Fruit fly (Drosophila melanogaster) whole organism, embryonic: Measurements from ENCODE around the gene CG4914.

Experiments used
- Ada2b ChIP-seq: fragments of 200-800 bp; sonication (Bioruptor generic); IDR thresholded peaks from 2 replicates; pipeline ENCODE4 v1.3.6; 2022; ENCODE audit warnings: missing biosample characterization, missing genetic modification characterization
- C15 ChIP-seq: fragments of 200-800 bp; sonication (Bioruptor generic); IDR thresholded peaks from 3 replicates; pipeline ENCODE4 v1.3.6; 2022; ENCODE audit warnings: missing biosample characterization, missing genetic modification characterization
- CG10543 ChIP-seq: fragments of 200-800 bp; sonication (Bioruptor generic); optimal IDR thresholded peaks from 3 replicates; lab custom pipeline; 2017; ENCODE audit warnings: missing biosample characterization, mild to moderate bottlenecking, missing genetic modification characterization, moderate library complexity
- CG11398 ChIP-seq: fragments of 200-800 bp; sonication (Bioruptor generic); optimal IDR thresholded peaks from 2 replicates; lab custom pipeline; 2016; ENCODE audit warnings: missing biosample characterization, missing genetic modification characterization
- CG12071 ChIP-seq: fragments of 200-800 bp; sonication (Bioruptor generic); optimal IDR thresholded peaks from 3 replicates; lab custom pipeline; 2018; ENCODE audit warnings: missing biosample characterization, mild to moderate bottlenecking, missing genetic modification characterization
- CG12391 ChIP-seq: fragments of 200-800 bp; sonication (Bioruptor generic); optimal IDR thresholded peaks from 3 replicates; lab custom pipeline; 2018; ENCODE audit warnings: missing biosample characterization, mild to moderate bottlenecking, missing genetic modification characterization, moderate library complexity
- CG12659 ChIP-seq: fragments of 200-800 bp; sonication (Bioruptor generic); optimal IDR thresholded peaks from 3 replicates; lab custom pipeline; 2017; ENCODE audit warnings: mild to moderate bottlenecking, missing biosample characterization, missing genetic modification reagents, missing genetic modification characterization
- CG12769 ChIP-seq: fragments of 200-800 bp; sonication (Bioruptor generic); optimal IDR thresholded peaks from 2 replicates; lab custom pipeline; 2019; ENCODE audit warnings: missing biosample characterization, mild to moderate bottlenecking, missing genetic modification characterization, moderate library complexity
- CG13894 ChIP-seq: fragments of 200-800 bp; sonication (Bioruptor generic); optimal IDR thresholded peaks from 3 replicates; lab custom pipeline; 2018; ENCODE audit warnings: missing biosample characterization, mild to moderate bottlenecking, missing genetic modification characterization, moderate library complexity
- CG15269 ChIP-seq: fragments of 200-800 bp; sonication (Bioruptor generic); optimal IDR thresholded peaks from 2 replicates; lab custom pipeline; 2018; ENCODE audit warnings: missing biosample characterization, mild to moderate bottlenecking, missing genetic modification characterization, moderate library complexity
- CG17186 ChIP-seq: fragments of 200-800 bp; sonication (Bioruptor generic); optimal IDR thresholded peaks from 3 replicates; lab custom pipeline; 2017; ENCODE audit warnings: missing biosample characterization, missing genetic modification reagents, missing genetic modification characterization
- CG17359 ChIP-seq: fragments of 200-800 bp; sonication (Bioruptor generic); optimal IDR thresholded peaks from 3 replicates; lab custom pipeline; 2018; ENCODE audit warnings: missing biosample characterization, mild to moderate bottlenecking, missing genetic modification characterization, moderate library complexity
- CG18599 ChIP-seq: fragments of 200-800 bp; sonication (Bioruptor generic); optimal IDR thresholded peaks from 3 replicates; lab custom pipeline; 2017; ENCODE audit warnings: missing biosample characterization, missing genetic modification characterization, mild to moderate bottlenecking, moderate library complexity, missing genetic modification reagents
- CG2120 ChIP-seq: fragments of 200-800 bp; sonication (Bioruptor generic); optimal IDR thresholded peaks from 3 replicates; lab custom pipeline; 2016; ENCODE audit warnings: missing biosample characterization, missing genetic modification characterization
- CG2875 ChIP-seq: fragments of 200-800 bp; sonication (Bioruptor generic); optimal IDR thresholded peaks from 2 replicates; lab custom pipeline; 2017; ENCODE audit warnings: missing biosample characterization, mild to moderate bottlenecking, missing genetic modification characterization, missing genetic modification reagents
- CG31224 ChIP-seq: fragments of 200-800 bp; sonication (Bioruptor generic); IDR thresholded peaks from 2 replicates; pipeline ENCODE4 v1.3.6; 2022; ENCODE audit warnings: missing biosample characterization, missing genetic modification characterization
- CG33213 ChIP-seq: fragments of 200-800 bp; sonication (Bioruptor generic); optimal IDR thresholded peaks from 3 replicates; lab custom pipeline; 2016; ENCODE audit warnings: missing biosample characterization, missing genetic modification characterization
- CG34224 ChIP-seq: fragments of 200-800 bp; sonication (Bioruptor generic); IDR thresholded peaks from 3 replicates; pipeline ENCODE4 v1.3.6; 2022; ENCODE audit warnings: missing biosample characterization, missing genetic modification characterization; ENCODE audit not compliant: partially characterized antibody
- CG7839 ChIP-seq: fragments of 200-800 bp; sonication (Bioruptor generic); optimal IDR thresholded peaks from 3 replicates; lab custom pipeline; 2018; ENCODE audit warnings: missing biosample characterization, mild to moderate bottlenecking, missing genetic modification characterization, moderate library complexity
- CG7987 ChIP-seq: fragments of 200-800 bp; sonication (Bioruptor generic); optimal IDR thresholded peaks from 2 replicates; lab custom pipeline; 2018; ENCODE audit warnings: missing biosample characterization, mild to moderate bottlenecking, missing genetic modification characterization, moderate library complexity
- CG9437 ChIP-seq: fragments of 200-800 bp; sonication (Bioruptor generic); optimal IDR thresholded peaks from 2 replicates; lab custom pipeline; 2018; ENCODE audit warnings: missing biosample characterization, mild to moderate bottlenecking, missing genetic modification characterization
- D19B ChIP-seq: fragments of 200-800 bp; sonication (Bioruptor generic); optimal IDR thresholded peaks from 2 replicates; lab custom pipeline; 2017; ENCODE audit warnings: missing biosample characterization, mild to moderate bottlenecking, missing genetic modification characterization
- Dbx ChIP-seq: fragments of 200-800 bp; sonication (Bioruptor generic); IDR thresholded peaks from 3 replicates; pipeline ENCODE4 v1.3.6; 2022; ENCODE audit warnings: missing biosample characterization, missing genetic modification characterization
- Dp ChIP-seq: fragments of 200-800 bp; sonication (Bioruptor generic); optimal IDR thresholded peaks from 2 replicates; lab custom pipeline; 2018; ENCODE audit warnings: missing biosample characterization, mild to moderate bottlenecking, missing genetic modification characterization, moderate library complexity
- Gsc ChIP-seq: fragments of 200-800 bp; sonication (Bioruptor generic); IDR thresholded peaks from 2 replicates; pipeline ENCODE4 v1.3.6; 2022; ENCODE audit warnings: missing biosample characterization, missing genetic modification characterization
- HLH3B ChIP-seq: fragments of 200-800 bp; sonication (Bioruptor generic); IDR thresholded peaks from 2 replicates; pipeline ENCODE4 v1.3.6; 2022; ENCODE audit warnings: missing biosample characterization, missing genetic modification characterization
- Nf-YC ChIP-seq: fragments of 200-800 bp; optimal IDR thresholded peaks from 3 replicates; lab custom pipeline; 2019; ENCODE audit warnings: missing biosample characterization, mild to moderate bottlenecking, missing genetic modification characterization, moderate library complexity
- NfI ChIP-seq: fragments of 200-800 bp; sonication (Bioruptor generic); optimal IDR thresholded peaks from 3 replicates; lab custom pipeline; 2018; ENCODE audit warnings: missing biosample characterization, mild to moderate bottlenecking, missing genetic modification characterization, moderate library complexity
- Ptx1 ChIP-seq: fragments of 200-800 bp; sonication (Bioruptor generic); IDR thresholded peaks from 2 replicates; pipeline ENCODE4 v1.3.6; 2022; ENCODE audit warnings: missing biosample characterization, missing genetic modification characterization
- Sox102F ChIP-seq: fragments of 200-800 bp; sonication (Bioruptor generic); optimal IDR thresholded peaks from 2 replicates; lab custom pipeline; 2018; ENCODE audit warnings: missing biosample characterization, mild to moderate bottlenecking, missing genetic modification characterization, moderate library complexity
- Sry-δ ChIP-seq: fragments of 200-800 bp; sonication (Bioruptor generic); optimal IDR thresholded peaks from 2 replicates; lab custom pipeline; 2016; ENCODE audit warnings: missing biosample characterization, missing genetic modification characterization
- Trl ChIP-seq, 3 experiments: fragments of >200 bp in 2 of 3; fragments of 200-800 bp in 1 of 3; sonication (Bioruptor generic) in 1 of 3; optimal IDR thresholded peaks; 2 replicates in 1 of 3; 3 replicates in 2 of 3; lab custom pipeline; 2016 to 2017; ENCODE audit warnings: missing biosample characterization in 1 of 3, missing genetic modification characterization in 1 of 3
- ab ChIP-seq: fragments of 200-800 bp; sonication (Bioruptor generic); optimal IDR thresholded peaks from 2 replicates; lab custom pipeline; 2016; ENCODE audit warnings: missing biosample characterization, missing genetic modification characterization
- ato ChIP-seq: fragments of 200-800 bp; sonication (Bioruptor generic); IDR thresholded peaks from 2 replicates; pipeline ENCODE4 v1.3.6; 2022; ENCODE audit warnings: missing biosample characterization, missing genetic modification characterization; ENCODE audit not compliant: partially characterized antibody
- bbx ChIP-seq: fragments of 200-800 bp; sonication (Bioruptor generic); IDR thresholded peaks from 2 replicates; pipeline ENCODE4 v1.3.6; 2022; ENCODE audit warnings: missing biosample characterization, missing genetic modification characterization; ENCODE audit not compliant: partially characterized antibody
- dimm ChIP-seq: fragments of 200-800 bp; sonication (Bioruptor generic); IDR thresholded peaks from 2 replicates; pipeline ENCODE4 v1.3.6; 2022; ENCODE audit warnings: missing biosample characterization, missing genetic modification characterization
- ken ChIP-seq: fragments of 200-800 bp; sonication (Bioruptor generic); IDR thresholded peaks from 3 replicates; pipeline ENCODE4 v1.3.6; 2022; ENCODE audit warnings: missing biosample characterization, missing genetic modification characterization
- klu ChIP-seq: fragments of 200-800 bp; sonication (Bioruptor generic); IDR thresholded peaks from 2 replicates; pipeline ENCODE4 v1.3.6; 2022; ENCODE audit warnings: missing biosample characterization, missing genetic modification characterization
- mirr ChIP-seq: fragments of 200-800 bp; sonication (Bioruptor generic); optimal IDR thresholded peaks from 3 replicates; lab custom pipeline; 2018; ENCODE audit warnings: missing biosample characterization, mild to moderate bottlenecking, missing genetic modification characterization
- nom ChIP-seq: fragments of 200-800 bp; sonication (Bioruptor generic); optimal IDR thresholded peaks from 2 replicates; lab custom pipeline; 2017; ENCODE audit warnings: missing biosample characterization, missing genetic modification characterization, mild to moderate bottlenecking, moderate library complexity, missing genetic modification reagents
- oc ChIP-seq: fragments of 200-800 bp; sonication (Bioruptor generic); optimal IDR thresholded peaks from 2 replicates; lab custom pipeline; 2018; ENCODE audit warnings: missing biosample characterization, mild to moderate bottlenecking, missing genetic modification characterization, moderate library complexity
- prd ChIP-seq, 3 experiments: fragments of >200 bp in 2 of 3; fragments of 200-800 bp in 1 of 3; sonication (Bioruptor generic) in 1 of 3; optimal IDR thresholded peaks in 2 of 3; IDR thresholded peaks in 1 of 3; 2 replicates in 2 of 3; 3 replicates in 1 of 3; pipeline versions ENCODE4 v1.3.6 to Lab custom; 2017 to 2022; ENCODE audit warnings: missing biosample characterization in 1 of 3, missing genetic modification characterization in 1 of 3
- sd ChIP-seq: fragments of 200-800 bp; sonication (Bioruptor generic); optimal IDR thresholded peaks from 3 replicates; lab custom pipeline; 2018; ENCODE audit warnings: missing biosample characterization, mild to moderate bottlenecking, missing genetic modification characterization, moderate library complexity
- sima ChIP-seq: fragments of 200-800 bp; sonication (Bioruptor generic); optimal IDR thresholded peaks from 2 replicates; lab custom pipeline; 2016; ENCODE audit warnings: missing biosample characterization, missing genetic modification characterization
- sisA ChIP-seq: fragments of 200-800 bp; sonication (Bioruptor generic); IDR thresholded peaks from 2 replicates; pipeline ENCODE4 v1.3.6; 2022; ENCODE audit warnings: missing biosample characterization, missing genetic modification characterization
- sqz ChIP-seq: fragments of 200-800 bp; sonication (Bioruptor generic); optimal IDR thresholded peaks from 3 replicates; lab custom pipeline; 2018; ENCODE audit warnings: missing biosample characterization, mild to moderate bottlenecking, missing genetic modification characterization
- stc ChIP-seq: fragments of 200-800 bp; sonication (Bioruptor generic); IDR thresholded peaks from 2 replicates; pipeline ENCODE4 v1.3.6; 2022; ENCODE audit warnings: missing biosample characterization, missing genetic modification characterization

CG4914 gene

dm6 chr3L:14672387-14673110 is 5.4 kb downstream of the CG4914 start, which contains the start of the genes CG43121 and ome (continued):
- TF ChIP-seq sisA = no peak; the same call in 1 of the 2 replicates
- TF ChIP-seq CG18599 = peak; percentile 40
- 0 out of 3 replicates have a peak, but pooled peaks have one; percentile 59 for TF ChIP-seq Dbx (GFP tag; lab: Robert Waterston, UW)
- TF ChIP-seq mirr = peak; percentile 21
- peak; percentile 24 for TF ChIP-seq CG9437 (GFP tag; lab: Kevin White, UChicago)
- TF ChIP-seq CG2875 (GFP tag; lab: Kevin White, UChicago) = peak; percentile 10
- TF ChIP-seq prd (optimal IDR thresholded peaks at IDR 0.05; lab: Kevin White, UChicago) = no peak
- no peak for TF ChIP-seq prd (GFP tag; IDR thresholded peaks at IDR 0.05; lab: Robert Waterston, UW)
- no peak for TF ChIP-seq Ptx1 (GFP tag; lab: Robert Waterston, UW)
- peak; percentile 43; the same call in 1 of the 2 replicates for TF ChIP-seq stc (GFP tag; lab: Robert Waterston, UW)
- TF ChIP-seq Dp (GFP tag; lab: Kevin White, UChicago) = no peak
- peak; percentile 83 for TF ChIP-seq CG10543 (GFP tag; lab: Kevin White, UChicago)
- TF ChIP-seq Sox102F (GFP tag; lab: Kevin White, UChicago) = peak; percentile 2
- no peak for TF ChIP-seq Ada2b (GFP tag; lab: Robert Waterston, UW)
- TF ChIP-seq sima (GFP tag; lab: Kevin White, UChicago) = no peak
- peak; percentile 38 for TF ChIP-seq oc (tag; lab: Kevin White, UChicago)
- peak; percentile 11 for TF ChIP-seq CG7987 (GFP tag; lab: Kevin White, UChicago)
- TF ChIP-seq Sry-δ = no peak
- no peak for TF ChIP-seq CG33213 (GFP tag; lab: Kevin White, UChicago)
- TF ChIP-seq nom (GFP tag; lab: Kevin White, UChicago) = peak; percentile 45
- TF ChIP-seq Nf-YC (tag; lab: Kevin White, UChicago) = peak; percentile 21
- peak; percentile 24 for TF ChIP-seq sd
- peak; percentile 30 for TF ChIP-seq CG17359 (tag; lab: Kevin White, UChicago)
- TF ChIP-seq CG12391 (tag; lab: Kevin White, UChicago) = peak; percentile 39
- TF ChIP-seq CG12659 (GFP tag; lab: Kevin White, UChicago) = peak; percentile 11
- TF ChIP-seq NfI = peak; percentile 11
- peak; percentile 39 to 41 for TF ChIP-seq Trl (optimal IDR thresholded peaks at IDR 0.05; lab: Kevin White, UChicago)
- TF ChIP-seq Trl (GFP tag; optimal IDR thresholded peaks at IDR 0.05; lab: Kevin White, UChicago) = no peak
- TF ChIP-seq CG12769 (tag; lab: Kevin White, UChicago) = peak; percentile 69
- no peak for TF ChIP-seq C15
- TF ChIP-seq CG34224 (GFP tag; lab: Robert Waterston, UW) = no peak
- peak; percentile 59 for TF ChIP-seq CG12071 (GFP tag; lab: Kevin White, UChicago)
- TF ChIP-seq CG11398 (GFP tag; lab: Kevin White, UChicago) = peak; percentile 10
- peak; percentile 20 for TF ChIP-seq CG2120
- no peak for TF ChIP-seq sqz
- TF ChIP-seq ato = no peak
- no peak for TF ChIP-seq CG13894 (tag; lab: Kevin White, UChicago)
- no peak for TF ChIP-seq ab (GFP tag; lab: Kevin White, UChicago)
- no peak for TF ChIP-seq klu (GFP tag; lab: Robert Waterston, UW)
- TF ChIP-seq ken (GFP tag; lab: Robert Waterston, UW) = 0 out of 3 replicates have a peak, but pooled peaks have one; percentile 30
- peak; percentile 37; the same call in 1 of the 2 replicates for TF ChIP-seq HLH3B (GFP tag; lab: Robert Waterston, UW)
- peak; percentile 28 for TF ChIP-seq CG7839 (tag; lab: Kevin White, UChicago)
- no peak for TF ChIP-seq CG17186 (GFP tag; lab: Kevin White, UChicago)
- TF ChIP-seq dimm (GFP tag; lab: Robert Waterston, UW) = no peak
- 0 out of 2 replicates have a peak, but pooled peaks have one; percentile 12 for TF ChIP-seq CG31224
- no peak for TF ChIP-seq bbx (GFP tag; lab: Robert Waterston, UW)
- no peak for TF ChIP-seq D19B (GFP tag; lab: Kevin White, UChicago)
- peak; percentile 28 for TF ChIP-seq CG15269 (tag; lab: Kevin White, UChicago)
- no peak for TF ChIP-seq Gsc (GFP tag; lab: Robert Waterston, UW)
